Fruit fly (Drosophila melanogaster): ENCODE measurements around the gene Cht6.
A peak's percentile ranks its signal among the peaks of the same experiment; 100 is the strongest.

- TF ChIP-seq CG32121 (GFP tag; IDR thresholded peaks at IDR 0.05) = no peak
- no peak for TF ChIP-seq Snoo (tag; optimal IDR thresholded peaks at IDR 0.05)
- 0 out of 3 replicates have a peak, but pooled peaks have one; percentile 11 for TF ChIP-seq CG4496 (GFP tag; IDR thresholded peaks at IDR 0.05)
- TF ChIP-seq CG15710 (tag; optimal IDR thresholded peaks at IDR 0.05) = no peak
- no peak for TF ChIP-seq Pif1B (GFP tag; optimal IDR thresholded peaks at IDR 0.05)
These were observed 53.8 kb downstream of the Cht6 start, which contains the start of gene CG15312 for dm6 chrX:10070325-10070931.
